Fruit fly (Drosophila melanogaster) Kc167 (cell line): ENCODE measurements around the gene Pink1.

Source experiments
- Myc ChIP-seq: fragments of >200 bp; optimal IDR thresholded peaks from 2 replicates; lab custom pipeline; 2017; ENCODE audit warnings: missing external identifiers
- Sin3A ChIP-seq: fragments of >200 bp; optimal IDR thresholded peaks from 2 replicates; lab custom pipeline; 2018; ENCODE audit warnings: missing external identifiers
- h ChIP-seq: fragments of >200 bp; optimal IDR thresholded peaks from 3 replicates; lab custom pipeline; 2018; ENCODE audit warnings: missing external identifiers
- insv ChIP-seq: fragments of >200 bp; optimal IDR thresholded peaks from 3 replicates; lab custom pipeline; 2018; ENCODE audit warnings: missing external identifiers
- psq ChIP-seq: fragments of >200 bp; optimal IDR thresholded peaks from 2 replicates; lab custom pipeline; 2017; ENCODE audit warnings: missing external identifiers
- ttk ChIP-seq: sonication (Bioruptor generic); optimal IDR thresholded peaks from 2 replicates; lab custom pipeline; 2017; ENCODE audit warnings: missing external identifiers

Pink1 gene

DNA sequence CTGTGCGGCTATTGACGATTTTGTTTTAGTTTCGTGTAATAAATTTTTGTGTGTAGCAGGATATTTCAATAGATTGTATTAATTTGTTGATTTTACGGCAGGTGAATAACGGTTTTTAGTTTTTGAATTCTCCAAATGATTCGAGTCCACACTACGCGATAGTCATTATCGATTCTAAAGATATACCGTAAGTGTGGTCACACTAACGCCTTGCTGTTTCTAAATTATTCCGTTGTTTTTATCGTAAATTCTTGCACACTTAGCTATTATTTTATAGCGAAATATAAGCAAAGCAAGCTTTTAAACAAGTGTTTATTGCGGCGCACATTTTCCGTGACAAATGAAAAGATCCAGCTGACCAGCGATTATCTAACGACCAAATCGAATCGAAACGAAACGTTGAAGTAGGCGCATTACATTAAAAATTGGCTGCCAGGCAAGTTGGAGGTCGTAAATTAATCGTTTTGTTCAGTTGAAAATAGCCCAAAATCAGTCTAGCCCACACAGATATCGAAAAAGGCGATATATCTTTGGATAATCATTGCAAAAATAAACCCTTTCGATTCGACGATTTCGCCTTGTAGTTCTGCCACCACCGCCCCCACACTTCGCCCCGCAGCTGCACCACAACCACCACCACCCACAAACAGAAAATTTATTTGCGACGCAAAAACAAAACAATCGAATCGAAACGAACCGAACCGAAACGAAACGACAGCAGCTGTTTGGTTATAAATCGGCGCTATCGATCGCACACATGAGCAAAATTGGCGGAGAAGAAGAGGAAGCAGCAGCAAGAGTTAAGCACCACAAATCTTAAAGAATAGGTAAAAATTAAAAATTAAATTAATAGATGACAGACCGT is at the start of gene Pink1:
Gene Pink1 (plus strand): TSS at position 164 of the 865 bp plus-strand sequence.
- TF ChIP-seq Sin3A: no peak
- TF ChIP-seq insv: no peak
- TF ChIP-seq psq: no peak
- no peak for TF ChIP-seq h
- no peak for TF ChIP-seq Myc (lab: Kevin White, UChicago)
- TF ChIP-seq ttk (lab: Kevin White, UChicago): no peak

DNA sequence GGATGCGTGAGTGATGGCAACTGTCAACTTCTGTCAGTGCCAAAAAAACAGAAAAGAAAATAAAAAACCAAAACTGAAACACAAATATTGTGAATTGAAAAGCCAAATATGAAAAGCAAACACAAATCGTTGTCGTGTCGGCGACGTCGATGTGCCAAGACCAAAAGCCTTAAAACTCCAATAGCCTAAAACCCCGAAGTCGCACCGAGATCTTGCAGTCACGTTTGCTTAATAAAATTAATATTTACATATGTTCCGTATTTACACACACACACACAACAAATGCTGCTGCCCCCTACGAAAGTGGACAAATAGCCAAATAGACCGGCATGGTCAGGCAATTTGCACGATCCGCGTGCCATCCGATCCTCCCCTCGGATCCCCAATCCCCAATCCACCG is 45.5 kb upstream of the Pink1 start:
- TF ChIP-seq Sin3A (no peak), h (no peak), insv (no peak), ttk (lab: Kevin White, UChicago) (no peak), psq (no peak), Myc (lab: Kevin White, UChicago) (no peak)

DNA sequence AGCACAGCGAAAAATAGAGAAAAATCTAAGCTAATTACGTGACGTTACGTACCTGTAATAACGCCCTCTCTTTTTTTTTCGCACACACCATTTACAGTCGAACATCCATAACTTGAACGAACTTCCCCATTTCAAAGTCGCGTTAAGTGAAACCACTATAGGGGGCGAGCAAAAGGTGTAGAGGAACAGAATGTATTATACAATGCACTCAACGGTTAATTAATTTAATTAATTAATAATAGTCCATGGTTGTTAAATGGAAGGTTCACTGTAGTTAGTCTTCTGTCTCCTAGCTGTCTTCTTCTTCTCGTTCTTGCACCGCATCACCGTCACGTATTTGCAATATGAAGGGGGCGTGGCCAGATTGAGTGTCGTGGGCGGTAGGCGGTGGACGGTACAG is 42.0 kb upstream of the Pink1 start:
- TF ChIP-seq h: no peak
- no peak for TF ChIP-seq psq
- TF ChIP-seq ttk (lab: Kevin White, UChicago): no peak
- TF ChIP-seq Sin3A: no peak
- no peak for TF ChIP-seq Myc (lab: Kevin White, UChicago)
- TF ChIP-seq insv: no peak

DNA sequence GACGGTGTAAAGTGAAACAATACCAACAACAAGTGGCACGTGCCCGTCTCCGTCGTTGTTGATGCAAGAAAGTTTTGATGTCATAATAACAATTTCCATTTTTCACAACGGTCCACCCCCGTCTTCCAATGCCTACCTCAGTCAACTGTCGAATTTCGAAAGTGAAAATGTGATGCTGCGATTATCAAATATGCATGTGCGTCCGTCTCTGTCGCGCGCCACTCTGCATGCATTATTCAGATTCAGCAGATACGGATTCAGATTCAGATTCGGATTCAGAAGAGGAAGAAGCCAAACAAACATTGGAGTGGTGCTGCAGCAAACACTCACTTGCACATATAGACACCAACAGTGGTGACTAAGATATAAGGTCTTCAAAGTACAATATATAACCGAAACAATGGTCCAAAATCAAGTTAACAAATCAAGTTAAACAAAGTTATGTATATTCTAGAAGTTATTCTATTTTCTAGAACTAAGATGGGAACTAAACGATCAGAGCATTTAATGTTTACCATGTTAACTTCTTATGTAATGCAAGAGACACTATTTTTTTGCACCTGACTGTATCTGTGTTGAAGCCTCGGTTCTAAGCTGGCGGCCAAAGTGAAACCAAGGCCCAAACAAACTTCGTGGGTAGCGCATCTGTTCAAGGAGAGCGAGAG is 40.9 kb upstream of the Pink1 start:
- TF ChIP-seq h (no peak), ttk (lab: Kevin White, UChicago) (no peak), Sin3A (no peak), psq (no peak), insv (no peak), Myc (lab: Kevin White, UChicago) (no peak)

DNA sequence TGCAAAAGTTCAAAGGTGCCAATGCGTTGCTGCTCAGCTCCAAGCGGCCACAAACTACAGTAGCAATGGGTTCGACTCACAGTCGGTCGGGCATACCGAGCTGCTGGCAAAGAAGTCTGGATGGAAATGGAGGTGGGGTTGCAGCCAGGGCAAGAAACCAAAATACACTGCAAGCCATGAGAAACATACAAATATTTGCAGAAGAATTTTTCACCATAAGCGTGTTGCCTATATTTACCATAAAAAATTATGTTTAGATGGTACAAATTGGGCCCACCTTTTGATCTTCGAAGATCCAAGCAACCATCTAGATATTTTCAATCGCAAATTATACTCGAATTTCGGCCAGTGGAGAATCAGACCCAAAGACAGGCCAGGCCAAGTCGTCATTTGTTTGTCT is 36.8 kb upstream of the Pink1 start:
- TF ChIP-seq Myc (lab: Kevin White, UChicago) (no peak), ttk (lab: Kevin White, UChicago) (no peak), insv (no peak), h (no peak), Sin3A (no peak), psq (no peak)

DNA sequence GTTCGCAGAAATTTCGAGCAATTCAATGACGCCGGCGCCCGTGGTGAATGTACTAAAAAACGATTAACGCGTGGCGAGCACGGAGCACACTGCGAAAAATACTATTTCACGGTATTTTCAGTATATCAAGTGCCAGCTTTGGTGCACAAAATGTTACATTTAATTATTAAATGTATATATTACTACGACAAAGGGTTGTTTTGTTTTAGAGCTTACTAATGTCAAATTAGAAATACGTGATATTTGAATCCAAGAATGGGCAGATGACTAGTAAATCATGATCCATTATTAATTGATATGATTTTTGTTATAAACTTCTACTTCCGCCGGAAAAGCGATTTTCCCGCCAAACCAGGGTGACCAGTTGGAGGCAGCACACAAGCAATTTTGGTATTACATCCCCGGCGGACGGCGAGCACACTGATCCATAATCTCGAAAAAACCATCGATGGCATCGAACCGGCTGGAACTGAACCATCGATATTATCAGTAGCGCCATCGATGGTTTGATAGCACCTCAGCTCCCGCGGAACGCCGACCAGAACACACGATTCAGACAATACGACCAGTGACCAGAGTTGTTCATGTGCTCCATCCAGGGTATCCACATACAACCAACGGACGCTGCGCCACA is 29.3 kb upstream of the Pink1 start, which contains the start of the genes CG3226 and Cdc7:
Gene CG3226 (minus strand): TSS at position 51 of the 634 bp plus-strand sequence.
Gene Cdc7 (plus strand): TSS at position 344 of the 634 bp plus-strand sequence.
- TF ChIP-seq Myc (lab: Kevin White, UChicago) (no peak), ttk (lab: Kevin White, UChicago) (no peak), insv (no peak), Sin3A (no peak), h (no peak), psq (no peak)

DNA sequence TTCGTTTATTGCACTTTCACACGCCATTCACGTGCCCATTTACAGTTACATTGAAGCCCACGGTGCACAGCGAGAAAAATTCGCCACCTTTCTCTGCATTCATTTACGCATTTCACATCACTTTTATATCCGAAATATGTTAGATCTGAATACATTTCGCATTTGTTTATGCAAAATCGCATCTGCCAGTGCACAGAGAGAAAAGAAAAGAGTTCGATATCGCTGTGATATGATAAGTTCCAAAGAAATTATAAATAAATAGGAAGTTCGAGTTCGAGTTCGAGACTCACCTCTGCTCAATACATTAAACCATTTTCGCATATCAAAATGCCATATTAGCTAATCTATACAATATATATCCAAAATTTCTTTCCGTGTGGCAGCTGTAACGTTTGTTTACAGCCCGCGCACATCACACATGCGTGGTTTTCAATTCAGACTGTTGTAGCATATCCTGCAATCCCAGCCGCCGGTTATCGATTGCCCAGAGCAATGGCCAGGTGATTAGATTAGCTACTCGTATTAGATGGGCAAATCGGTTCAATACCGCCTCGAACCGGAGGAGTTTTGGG is 27.5 kb upstream of the Pink1 start:
- TF ChIP-seq h (no peak), Sin3A (no peak), Myc (lab: Kevin White, UChicago) (no peak), psq (no peak), ttk (lab: Kevin White, UChicago) (no peak), insv (no peak)

DNA sequence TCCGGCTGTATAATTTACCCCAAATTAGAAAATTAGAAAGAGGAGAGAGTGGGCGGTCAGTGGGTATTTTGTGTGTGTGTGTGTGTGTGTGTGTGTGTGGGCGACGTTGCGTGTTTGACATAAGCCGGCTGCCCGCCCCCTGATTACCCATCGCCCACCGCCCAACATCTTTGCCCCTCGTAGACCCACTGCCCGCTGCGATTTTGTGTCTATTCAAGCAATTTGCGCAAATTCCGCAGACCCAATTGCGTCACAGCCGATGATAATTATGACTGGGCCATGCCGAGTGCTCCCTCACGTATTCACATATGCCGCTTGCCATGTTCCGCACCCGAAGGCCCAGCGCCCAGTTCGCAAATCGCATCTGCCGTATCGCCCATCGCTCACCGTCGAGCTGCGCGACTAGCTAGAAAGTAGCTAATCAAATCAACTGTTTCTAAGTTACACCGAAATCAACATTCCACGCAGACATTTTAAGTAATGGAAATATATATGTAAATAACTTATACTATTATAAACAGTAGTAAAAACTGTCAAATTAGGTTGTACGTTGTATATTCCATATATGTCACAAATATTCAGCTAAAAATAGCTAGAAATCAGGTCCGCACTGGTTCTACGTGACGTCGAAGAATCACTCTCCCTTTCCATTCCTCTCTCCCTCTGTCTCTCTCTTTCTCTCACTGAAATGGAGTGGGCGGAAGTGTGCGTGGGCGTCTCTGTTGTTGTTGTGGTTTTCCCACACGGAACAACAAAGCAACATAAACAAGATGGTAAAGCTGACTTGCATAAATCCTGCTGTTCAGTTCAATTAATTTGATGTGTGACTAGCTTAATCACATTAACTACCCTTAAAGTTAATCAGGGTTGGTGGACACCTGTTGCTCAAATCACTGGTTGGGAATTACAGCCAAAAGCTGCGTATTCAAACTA is 26.7 kb upstream of the Pink1 start:
- TF ChIP-seq insv (no peak), ttk (lab: Kevin White, UChicago) (no peak), psq (no peak), Sin3A (no peak), Myc (lab: Kevin White, UChicago) (no peak), h (no peak)

DNA sequence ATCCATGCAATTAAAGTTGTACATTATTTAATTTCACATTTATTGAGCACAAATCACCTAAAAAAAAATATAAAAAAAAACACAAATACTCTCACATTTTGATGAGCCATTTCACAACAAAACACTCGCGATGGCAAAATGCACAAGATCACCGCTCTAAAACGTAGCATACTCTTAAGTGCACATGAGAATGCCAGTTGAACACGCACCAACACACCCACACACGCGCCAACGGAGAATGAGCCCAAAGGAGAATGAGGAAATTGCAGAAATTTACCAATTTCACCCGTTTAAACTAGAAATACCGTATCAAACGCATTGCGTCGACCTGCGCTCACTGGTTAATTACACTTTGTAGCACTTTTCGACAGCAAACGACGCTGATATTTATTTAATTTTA is 23.7 kb upstream of the Pink1 start:
- TF ChIP-seq psq (no peak), ttk (lab: Kevin White, UChicago) (no peak)

DNA sequence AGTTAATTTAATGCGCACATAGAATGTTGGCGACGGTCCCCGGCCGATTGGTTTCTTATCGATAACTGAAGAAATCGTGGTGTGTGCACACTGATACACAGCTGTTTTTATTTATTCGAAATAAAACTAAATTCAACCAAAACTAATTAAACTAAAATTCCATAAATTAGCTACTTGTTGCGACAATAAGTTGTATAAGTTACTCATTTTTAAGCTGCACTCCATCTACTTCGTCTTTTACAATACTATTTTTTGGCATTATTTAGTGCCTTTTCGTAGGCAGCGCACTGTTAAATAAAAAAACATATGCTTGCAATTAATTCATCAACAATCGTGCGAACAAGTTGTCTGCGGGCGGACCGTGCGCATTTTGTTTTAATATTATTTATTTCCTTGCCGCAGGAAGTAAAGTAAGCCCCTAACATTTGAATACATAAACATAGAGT is 22.2 kb upstream of the Pink1 start, which contains the start of the genes CG3224 and Ctr1A:
Gene CG3224 (minus strand): TSS at position 71 of the 446 bp plus-strand sequence.
Gene Ctr1A (plus strand): TSS at position 256 of the 446 bp plus-strand sequence.
- no peak for TF ChIP-seq Sin3A
- TF ChIP-seq ttk (lab: Kevin White, UChicago): no peak
- TF ChIP-seq h: no peak
- no peak for TF ChIP-seq Myc (lab: Kevin White, UChicago)
- no peak for TF ChIP-seq insv
- TF ChIP-seq psq: no peak

DNA sequence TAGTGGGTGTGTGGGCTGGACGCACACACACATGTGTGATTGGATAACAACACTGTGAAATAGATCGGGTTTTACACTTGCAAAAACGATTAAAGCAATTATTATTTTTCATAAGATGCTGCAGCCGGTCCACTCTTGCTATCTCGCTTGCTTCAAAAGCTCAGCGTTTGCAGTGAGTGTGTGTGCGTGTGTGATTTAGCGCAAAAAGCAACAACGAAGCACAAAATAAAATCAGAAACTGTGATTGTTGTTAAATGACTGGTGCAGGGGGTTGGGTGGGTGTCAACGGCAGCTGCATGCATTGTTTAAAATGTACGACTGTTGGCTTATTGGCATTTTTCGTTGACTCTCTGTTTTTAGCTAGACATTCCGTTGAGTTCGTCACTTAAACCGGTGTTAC is 21.7 kb upstream of the Pink1 start:
- no peak for TF ChIP-seq h
- no peak for TF ChIP-seq insv
- TF ChIP-seq Sin3A: no peak
- TF ChIP-seq psq: no peak
- no peak for TF ChIP-seq Myc (lab: Kevin White, UChicago)
- no peak for TF ChIP-seq ttk (lab: Kevin White, UChicago)
